Worm (Caenorhabditis elegans): ENCODE data around the gene nhr-203.

DNA sequence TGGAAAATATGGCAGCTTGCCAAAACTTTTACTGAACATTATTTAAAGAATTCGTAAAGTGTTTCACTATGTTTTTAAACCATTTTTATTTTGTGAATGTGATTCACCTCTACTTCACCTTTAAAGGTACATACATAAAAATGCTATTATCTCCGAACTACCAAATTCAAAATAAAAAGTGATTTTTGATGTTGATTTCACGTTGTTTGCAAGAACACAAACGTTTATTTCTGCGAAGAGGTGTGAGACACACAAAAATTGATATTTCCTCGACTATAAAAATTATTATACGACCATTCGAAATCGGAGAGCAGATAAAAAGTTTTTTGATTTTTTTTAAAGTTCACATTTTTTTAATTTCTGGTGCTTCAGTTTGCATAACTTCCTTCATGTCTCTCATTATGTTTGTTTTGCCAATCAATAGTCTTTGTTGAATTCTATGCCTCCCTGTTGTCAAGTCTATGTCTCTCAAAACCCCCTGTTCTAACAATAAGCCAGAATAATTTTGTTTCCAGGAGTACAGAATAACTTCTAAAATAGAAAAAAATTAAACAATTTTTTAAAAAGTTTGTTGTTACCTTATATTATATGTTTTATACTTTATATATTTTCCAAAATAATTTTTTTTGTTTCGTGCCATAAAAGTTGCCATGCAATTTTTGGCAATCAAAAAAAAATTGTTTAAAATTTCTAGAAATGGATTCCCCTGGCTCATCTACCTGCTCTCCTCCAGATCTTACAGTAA is 8.7 kb upstream of the nhr-203 start, which contains the start of gene nhr-123:
- TF ChIP-seq R02D3.7 (tag; optimal IDR thresholded peaks at IDR 0.05) (no peak), fkh-10 (GFP tag; optimal IDR thresholded peaks at IDR 0.05) (no peak), nhr-6 (tag; optimal IDR thresholded peaks at IDR 0.05) (no peak), nhr-77 (tag; optimal IDR thresholded peaks at IDR 0.05) (no peak)

All from whole organism, L4 larva.